Fruit fly (Drosophila melanogaster) whole organism, embryonic: ENCODE measurements around the gene MED15.
A peak's percentile ranks its signal among the peaks of the same experiment; 100 is the strongest.

Experiments
- CG10147 ChIP-seq: fragments of 200-800 bp; sonication (Bioruptor generic); optimal IDR thresholded peaks from 2 replicates; lab custom pipeline; 2019; ENCODE audit warnings: missing biosample characterization, mild to moderate bottlenecking, missing genetic modification characterization, moderate library complexity
- CG10274 ChIP-seq: fragments of 200-800 bp; sonication (Bioruptor generic); optimal IDR thresholded peaks from 3 replicates; lab custom pipeline; 2017; ENCODE audit warnings: missing biosample characterization, mild to moderate bottlenecking, missing genetic modification characterization
- CG12071 ChIP-seq: fragments of 200-800 bp; sonication (Bioruptor generic); optimal IDR thresholded peaks from 3 replicates; lab custom pipeline; 2018; ENCODE audit warnings: missing biosample characterization, mild to moderate bottlenecking, missing genetic modification characterization
- CG12104 ChIP-seq: fragments of 200-800 bp; sonication (Bioruptor generic); optimal IDR thresholded peaks from 3 replicates; lab custom pipeline; 2016; ENCODE audit warnings: missing biosample characterization, missing genetic modification characterization
- CG12155 ChIP-seq: fragments of 200-800 bp; sonication (Bioruptor generic); optimal IDR thresholded peaks from 3 replicates; lab custom pipeline; 2016; ENCODE audit warnings: missing biosample characterization, missing genetic modification characterization
- CG14667 ChIP-seq: fragments of 200-800 bp; sonication (Bioruptor generic); IDR thresholded peaks from 2 replicates; pipeline ENCODE4 v1.3.6; 2022; ENCODE audit warnings: missing biosample characterization, missing genetic modification characterization
- CG14965 ChIP-seq: fragments of 200-800 bp; sonication (Bioruptor generic); optimal IDR thresholded peaks from 2 replicates; lab custom pipeline; 2016; ENCODE audit warnings: missing biosample characterization, missing genetic modification characterization, borderline replicate concordance
- CG1529 ChIP-seq: fragments of 200-800 bp; sonication (Bioruptor generic); optimal IDR thresholded peaks from 3 replicates; lab custom pipeline; 2018; ENCODE audit warnings: missing biosample characterization, missing genetic modification characterization
- CG1603 ChIP-seq: fragments of 200-800 bp; sonication (Bioruptor generic); optimal IDR thresholded peaks from 2 replicates; lab custom pipeline; 2019; ENCODE audit warnings: missing biosample characterization, mild to moderate bottlenecking, missing genetic modification characterization, moderate library complexity
- CG17912 ChIP-seq: fragments of 200-800 bp; sonication (Bioruptor generic); optimal IDR thresholded peaks from 2 replicates; lab custom pipeline; 2018; ENCODE audit warnings: missing biosample characterization, mild to moderate bottlenecking, missing genetic modification characterization
- CG1792 ChIP-seq: fragments of 200-800 bp; sonication (Bioruptor generic); optimal IDR thresholded peaks from 2 replicates; lab custom pipeline; 2016; ENCODE audit warnings: missing biosample characterization, missing genetic modification characterization
- CG2120 ChIP-seq: fragments of 200-800 bp; sonication (Bioruptor generic); optimal IDR thresholded peaks from 3 replicates; lab custom pipeline; 2016; ENCODE audit warnings: missing biosample characterization, missing genetic modification characterization
- CG3726 ChIP-seq: fragments of 200-800 bp; sonication (Bioruptor generic); IDR thresholded peaks from 3 replicates; pipeline ENCODE4, ENCODE4 v1.3.6; 2022; ENCODE audit warnings: missing biosample characterization, missing genetic modification characterization
- CG4404 ChIP-seq: fragments of 200-800 bp; sonication (Bioruptor generic); IDR thresholded peaks from 2 replicates; pipeline ENCODE4 v1.3.6; 2022; ENCODE audit warnings: missing biosample characterization, missing genetic modification characterization
- CG6813 ChIP-seq: fragments of 200-800 bp; sonication (Bioruptor generic); optimal IDR thresholded peaks from 2 replicates; lab custom pipeline; 2017; ENCODE audit warnings: missing biosample characterization, missing genetic modification characterization, mild to moderate bottlenecking, moderate library complexity, missing genetic modification reagents
- CG7928 ChIP-seq: fragments of 200-800 bp; sonication (Bioruptor generic); optimal IDR thresholded peaks from 2 replicates; lab custom pipeline; 2017; ENCODE audit warnings: missing biosample characterization, mild to moderate bottlenecking, missing genetic modification characterization
- CG8359 ChIP-seq: fragments of 200-800 bp; sonication (Bioruptor generic); optimal IDR thresholded peaks from 2 replicates; lab custom pipeline; 2017; ENCODE audit warnings: missing biosample characterization, mild to moderate bottlenecking, missing genetic modification characterization, borderline replicate concordance
- Dip2 ChIP-seq: fragments of 200-800 bp; sonication (Bioruptor generic); IDR thresholded peaks from 2 replicates; pipeline ENCODE4 v1.3.6; 2022; ENCODE audit warnings: missing biosample characterization, missing genetic modification characterization
- Dip3 ChIP-seq: fragments of 200-800 bp; sonication (Bioruptor generic); optimal IDR thresholded peaks from 3 replicates; lab custom pipeline; 2016; ENCODE audit warnings: missing biosample characterization, missing genetic modification characterization
- HHEX ChIP-seq: fragments of 200-800 bp; sonication (Bioruptor generic); optimal IDR thresholded peaks from 3 replicates; lab custom pipeline; 2017; ENCODE audit warnings: missing biosample characterization, mild to moderate bottlenecking, missing genetic modification characterization, missing genetic modification reagents
- Hmx ChIP-seq: fragments of 200-800 bp; sonication (Bioruptor generic); optimal IDR thresholded peaks from 2 replicates; lab custom pipeline; 2016; ENCODE audit warnings: missing biosample characterization, missing genetic modification characterization
- Hr51 ChIP-seq, 2 experiments: fragments of 200-800 bp; sonication (Bioruptor generic); optimal IDR thresholded peaks; 2 replicates in 1 of 2; 3 replicates in 1 of 2; lab custom pipeline; 2016 to 2018; ENCODE audit warnings: missing biosample characterization in 2 of 2, missing genetic modification characterization in 2 of 2, mild to moderate bottlenecking in 1 of 2, moderate library complexity in 1 of 2
- Mrtf ChIP-seq: fragments of 200-800 bp; sonication (Bioruptor generic); IDR thresholded peaks from 3 replicates; pipeline ENCODE4 v1.3.6; 2022; ENCODE audit warnings: missing biosample characterization, missing genetic modification characterization
- Myb ChIP-seq: fragments of 200-800 bp; sonication (Bioruptor generic); optimal IDR thresholded peaks from 2 replicates; lab custom pipeline; 2016; ENCODE audit warnings: missing biosample characterization, missing genetic modification characterization
- NK7.1 ChIP-seq: fragments of 200-800 bp; sonication (Bioruptor generic); optimal IDR thresholded peaks from 3 replicates; lab custom pipeline; 2016; ENCODE audit warnings: missing biosample characterization, missing genetic modification characterization
- PHDP ChIP-seq: fragments of 200-800 bp; sonication (Bioruptor generic); optimal IDR thresholded peaks from 3 replicates; lab custom pipeline; 2018; ENCODE audit warnings: missing biosample characterization, mild to moderate bottlenecking, missing genetic modification characterization, moderate library complexity
- al ChIP-seq: fragments of 200-800 bp; sonication (Bioruptor generic); IDR thresholded peaks from 2 replicates; pipeline ENCODE4 v1.3.6; 2022; ENCODE audit warnings: missing biosample characterization, missing genetic modification characterization
- caup ChIP-seq: fragments of 200-800 bp; sonication (Bioruptor generic); optimal IDR thresholded peaks from 3 replicates; lab custom pipeline; 2017; ENCODE audit warnings: missing biosample characterization, mild to moderate bottlenecking, missing genetic modification characterization, moderate library complexity; ENCODE audit not compliant: severe bottlenecking
- cg ChIP-seq: fragments of 200-800 bp; sonication (Bioruptor generic); optimal IDR thresholded peaks from 3 replicates; lab custom pipeline; 2019; ENCODE audit warnings: missing biosample characterization, mild to moderate bottlenecking, missing genetic modification characterization, moderate library complexity
- chinmo ChIP-seq: fragments of 200-800 bp; sonication (Bioruptor generic); IDR thresholded peaks from 4 replicates; pipeline ENCODE4 v1.3.6; 2022; ENCODE audit warnings: missing biosample characterization, missing genetic modification characterization; ENCODE audit not compliant: partially characterized antibody
- chn ChIP-seq: fragments of 200-800 bp; sonication (Bioruptor generic); optimal IDR thresholded peaks from 2 replicates; lab custom pipeline; 2016; ENCODE audit warnings: missing biosample characterization, missing genetic modification characterization
- cwo ChIP-seq: fragments of 200-800 bp; sonication (Bioruptor generic); optimal IDR thresholded peaks from 3 replicates; lab custom pipeline; 2017; ENCODE audit warnings: missing biosample characterization, missing genetic modification characterization, mild to moderate bottlenecking, moderate library complexity, missing genetic modification reagents
- disco-r ChIP-seq: fragments of 200-800 bp; sonication (Bioruptor generic); optimal IDR thresholded peaks from 2 replicates; lab custom pipeline; 2016; ENCODE audit warnings: missing biosample characterization, missing genetic modification characterization
- dm ChIP-seq: fragments of 200-800 bp; sonication (Bioruptor generic); optimal IDR thresholded peaks from 3 replicates; lab custom pipeline; 2016; ENCODE audit warnings: missing biosample characterization, missing genetic modification characterization
- dysf ChIP-seq: fragments of 200-800 bp; sonication (Bioruptor generic); IDR thresholded peaks from 3 replicates; pipeline ENCODE4 v1.3.6; 2022; ENCODE audit warnings: missing biosample characterization, missing genetic modification characterization
- gce ChIP-seq: fragments of 200-800 bp; sonication (Bioruptor generic); IDR thresholded peaks from 3 replicates; pipeline ENCODE4 v1.3.6; 2022; ENCODE audit warnings: missing biosample characterization, missing genetic modification characterization
- gcm2 ChIP-seq: fragments of 200-800 bp; sonication (Bioruptor generic); optimal IDR thresholded peaks from 2 replicates; lab custom pipeline; 2016; ENCODE audit warnings: missing biosample characterization, missing genetic modification characterization
- inv ChIP-seq: fragments of 200-800 bp; sonication (Bioruptor generic); IDR thresholded peaks from 2 replicates; pipeline ENCODE4 v1.3.6; 2022; ENCODE audit warnings: missing biosample characterization, missing genetic modification characterization; ENCODE audit not compliant: partially characterized antibody
- kah ChIP-seq: fragments of 200-800 bp; sonication (Bioruptor generic); optimal IDR thresholded peaks from 2 replicates; lab custom pipeline; 2018; ENCODE audit warnings: missing biosample characterization, mild to moderate bottlenecking, missing genetic modification characterization
- lov ChIP-seq, 2 experiments: fragments of 200-800 bp in 1 of 2; fragments of >200 bp in 1 of 2; sonication (Bioruptor generic) in 1 of 2; IDR thresholded peaks in 1 of 2; optimal IDR thresholded peaks in 1 of 2; 2 replicates in 1 of 2; 3 replicates in 1 of 2; pipeline versions ENCODE4 v1.3.6 to Lab custom; 2017 to 2022; ENCODE audit warnings: missing biosample characterization in 1 of 2, missing genetic modification characterization in 1 of 2
- pb ChIP-seq: fragments of 200-800 bp; sonication (Bioruptor generic); optimal IDR thresholded peaks from 3 replicates; lab custom pipeline; 2016; ENCODE audit warnings: missing biosample characterization, missing genetic modification characterization
- psq ChIP-seq: fragments of 200-800 bp; sonication (Bioruptor generic); optimal IDR thresholded peaks from 2 replicates; lab custom pipeline; 2017; ENCODE audit warnings: missing biosample characterization, missing genetic modification characterization
- ranshi ChIP-seq: fragments of 200-800 bp; sonication (Bioruptor generic); IDR thresholded peaks from 2 replicates; pipeline ENCODE4 v1.3.6; 2022; ENCODE audit warnings: missing biosample characterization, missing genetic modification characterization
- sc ChIP-seq, 3 experiments: fragments of >200 bp in 2 of 3; fragments of 200-800 bp in 1 of 3; sonication (Bioruptor generic) in 1 of 3; optimal IDR thresholded peaks; 2 replicates in 2 of 3; 3 replicates in 1 of 3; lab custom pipeline; 2017; ENCODE audit warnings: mild to moderate bottlenecking in 1 of 3, missing biosample characterization in 1 of 3, missing genetic modification characterization in 1 of 3, missing genetic modification reagents in 1 of 3
- sens ChIP-seq: fragments of 200-800 bp; sonication (Bioruptor generic); peaks from one replicate; lab custom pipeline; 2016; ENCODE audit warnings: missing biosample characterization, missing genetic modification characterization
- sisA ChIP-seq: fragments of 200-800 bp; sonication (Bioruptor generic); IDR thresholded peaks from 2 replicates; pipeline ENCODE4 v1.3.6; 2022; ENCODE audit warnings: missing biosample characterization, missing genetic modification characterization
- sna ChIP-seq: fragments of 200-800 bp; sonication (Bioruptor generic); IDR thresholded peaks from 2 replicates; pipeline ENCODE4 v1.3.6; 2022; ENCODE audit warnings: missing biosample characterization, missing genetic modification characterization; ENCODE audit not compliant: partially characterized antibody
- sqz ChIP-seq: fragments of 200-800 bp; sonication (Bioruptor generic); optimal IDR thresholded peaks from 3 replicates; lab custom pipeline; 2018; ENCODE audit warnings: missing biosample characterization, mild to moderate bottlenecking, missing genetic modification characterization
- tna ChIP-seq: fragments of 200-800 bp; sonication (Bioruptor generic); IDR thresholded peaks from 2 replicates; pipeline ENCODE4 v1.3.6; 2022; ENCODE audit warnings: missing biosample characterization, missing genetic modification characterization; ENCODE audit not compliant: partially characterized antibody
- yki ChIP-seq: fragments of >200 bp; optimal IDR thresholded peaks from 3 replicates; lab custom pipeline; 2018

Gene MED15

dm6 chr2L:492225-492624, 19.4 kb downstream of the MED15 start (continued):
- TF ChIP-seq CG3726 (GFP tag; lab: Robert Waterston, UW) (no peak), cg (no peak), CG6813 (GFP tag; lab: Kevin White, UChicago) (no peak), sisA (GFP tag; lab: Robert Waterston, UW) (no peak), CG14965 (GFP tag; lab: Kevin White, UChicago) (no peak), CG8359 (GFP tag; lab: Kevin White, UChicago) (peak; percentile 62), gcm2 (no peak), CG2120 (GFP tag; lab: Kevin White, UChicago) (no peak), Myb (GFP tag; lab: Kevin White, UChicago) (no peak), sens (no peak), CG12155 (GFP tag; lab: Kevin White, UChicago) (peak; percentile 28), CG7928 (GFP tag; lab: Kevin White, UChicago) (no peak), CG12071 (no peak), CG1529 (GFP tag; lab: Kevin White, UChicago) (no peak), gce (no peak), sna (GFP tag; lab: Robert Waterston, UW) (no peak), CG10274 (GFP tag; lab: Kevin White, UChicago) (no peak), Dip2 (GFP tag; lab: Robert Waterston, UW) (peak; percentile 87), cwo (GFP tag; lab: Kevin White, UChicago) (no peak), caup (GFP tag; lab: Kevin White, UChicago) (no peak), sc (optimal IDR thresholded peaks at IDR 0.05; lab: Kevin White, UChicago) (no peak), sc (GFP tag; optimal IDR thresholded peaks at IDR 0.05; lab: Kevin White, UChicago) (no peak)

- TF ChIP-seq kah (GFP tag; lab: Kevin White, UChicago) (no peak), pb (GFP tag; lab: Kevin White, UChicago) (no peak), Hr51 (GFP tag; optimal IDR thresholded peaks at IDR 0.05; lab: Kevin White, UChicago) (peak in 1 of 2 experiments; percentile 46), sqz (GFP tag; lab: Kevin White, UChicago) (no peak), chn (GFP tag; lab: Kevin White, UChicago) (no peak), NK7.1 (no peak), Dip3 (GFP tag; lab: Kevin White, UChicago) (no peak), al (GFP tag; lab: Robert Waterston, UW) (no peak), tna (GFP tag; lab: Robert Waterston, UW) (no peak), chinmo (GFP tag; lab: Robert Waterston, UW) (no peak), PHDP (tag; lab: Kevin White, UChicago) (peak; percentile 1), CG14667 (no peak), inv (GFP tag; lab: Robert Waterston, UW) (no peak), psq (GFP tag; lab: Kevin White, UChicago) (no peak), CG10147 (GFP tag; lab: Kevin White, UChicago) (no peak), yki (lab: Kevin White, UChicago) (no peak), dm (no peak), ranshi (peak; percentile 24; the same call in 1 of the 2 replicates), CG1792 (GFP tag; lab: Kevin White, UChicago) (no peak), Hmx (no peak), CG14965 (GFP tag; lab: Kevin White, UChicago) (no peak), Mrtf (GFP tag; lab: Robert Waterston, UW) (no peak), CG17912 (no peak), CG4404 (GFP tag; lab: Robert Waterston, UW) (no peak), HHEX (GFP tag; lab: Kevin White, UChicago) (no peak), lov (optimal IDR thresholded peaks at IDR 0.05; lab: Kevin White, UChicago) (no peak), lov (GFP tag; IDR thresholded peaks at IDR 0.05; lab: Robert Waterston, UW) (no peak), disco-r (GFP tag; lab: Kevin White, UChicago) (no peak), sisA (GFP tag; lab: Robert Waterston, UW) (peak; percentile 72), CG12104 (no peak), CG1603 (tag; lab: Kevin White, UChicago) (no peak), dysf (peak; percentile 51; the same call in 2 of the 3 replicates)
Observed at dm6 chr2L:493274-493673, 20.5 kb downstream of the MED15 start.
